Worm (Caenorhabditis elegans): ENCODE measurements around the gene C17H12.10.

DNA sequence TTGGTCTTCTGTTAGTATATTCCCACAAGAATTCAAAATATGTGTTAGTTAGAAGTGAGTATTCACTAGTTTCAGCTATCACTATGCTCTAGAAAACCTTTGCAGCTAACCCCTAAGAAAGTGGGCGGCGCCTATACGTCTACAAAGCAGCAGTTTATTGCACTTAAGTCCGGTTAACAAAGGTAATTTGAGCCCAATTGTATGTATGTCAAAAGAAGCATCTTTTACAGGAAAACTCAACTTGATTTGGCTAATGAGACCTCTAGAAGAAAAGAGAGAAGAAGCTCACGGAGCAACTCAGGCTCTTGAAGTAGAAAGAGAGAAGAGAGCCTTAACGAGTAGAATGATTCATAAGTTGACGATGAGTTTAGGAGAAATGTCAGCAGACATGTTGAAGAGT is 46.1 kb downstream of the C17H12.10 start:
- TF ChIP-seq lsy-2 (tag; optimal IDR thresholded peaks at IDR 0.05), result no peak
- TF ChIP-seq nhr-77 (tag; optimal IDR thresholded peaks at IDR 0.05), result no peak
- no peak for TF ChIP-seq lin-11 (tag; optimal IDR thresholded peaks at IDR 0.05)
- TF ChIP-seq nhr-237 (tag; optimal IDR thresholded peaks at IDR 0.05), result no peak
- no peak for TF ChIP-seq nhr-25 (tag; optimal IDR thresholded peaks at IDR 0.05)
- no peak for TF ChIP-seq ztf-4 (tag; optimal IDR thresholded peaks at IDR 0.05)
- TF ChIP-seq lin-13 (GFP tag; optimal IDR thresholded peaks at IDR 0.05), result no peak
